Worm (Caenorhabditis elegans) whole organism, L2 larva: Measurements from ENCODE around the gene C50D2.1.

ENCODE experiments used
- C34F6.9 ChIP-seq: fragments of 150-350 bp; optimal IDR thresholded peaks from 2 replicates; lab custom pipeline; 2014; ENCODE audit warnings: missing biosample characterization, missing genetic modification characterization
- R02D3.7 ChIP-seq: fragments of 150-350 bp; optimal IDR thresholded peaks from 2 replicates; lab custom pipeline; 2014; ENCODE audit warnings: missing biosample characterization, missing genetic modification characterization
- Y55F3AM.14 ChIP-seq: fragments of 200-800 bp; sonication (Bioruptor generic); optimal IDR thresholded peaks from 2 replicates; lab custom pipeline; 2018; ENCODE audit warnings: mild to moderate bottlenecking, missing genetic modification characterization, missing compliant biosample characterization
- ZK546.5 ChIP-seq: sonication (generic microtip); optimal IDR thresholded peaks from 2 replicates; lab custom pipeline; 2017; ENCODE audit warnings: missing biosample characterization, missing genetic modification characterization
- alr-1 ChIP-seq: fragments of 150-350 bp; optimal IDR thresholded peaks from 2 replicates; lab custom pipeline; 2014; ENCODE audit warnings: missing biosample characterization, missing genetic modification characterization
- aly-2 ChIP-seq: fragments of 150-350 bp; optimal IDR thresholded peaks from 2 replicates; lab custom pipeline; 2014; ENCODE audit warnings: missing biosample characterization, missing genetic modification characterization
- blmp-1 ChIP-seq: sonication (generic microtip); optimal IDR thresholded peaks from 2 replicates; lab custom pipeline; 2017; ENCODE audit warnings: missing genetic modification characterization, mild to moderate bottlenecking, missing compliant biosample characterization, antibody characterized with exemption, moderate library complexity; ENCODE audit not compliant: insufficient read depth
- ceh-16 ChIP-seq: fragments of 150-350 bp; optimal IDR thresholded peaks from 2 replicates; lab custom pipeline; 2014; ENCODE audit warnings: missing biosample characterization, missing genetic modification characterization
- ceh-82 ChIP-seq: fragments of 150-350 bp; optimal IDR thresholded peaks from 2 replicates; lab custom pipeline; 2014; ENCODE audit warnings: missing biosample characterization, missing genetic modification characterization
- dmd-4 ChIP-seq: sonication (generic microtip); optimal IDR thresholded peaks from 2 replicates; lab custom pipeline; 2017; ENCODE audit warnings: missing biosample characterization, missing genetic modification characterization
- elt-1 ChIP-seq: fragments of 150-350 bp; optimal IDR thresholded peaks from 2 replicates; lab custom pipeline; 2014; ENCODE audit warnings: missing biosample characterization, missing genetic modification characterization
- elt-3 ChIP-seq: sonication (generic microtip); optimal IDR thresholded peaks from 2 replicates; lab custom pipeline; 2017; ENCODE audit warnings: missing biosample characterization, missing genetic modification characterization
- fos-1 ChIP-seq: fragments of 150-350 bp; optimal IDR thresholded peaks from 2 replicates; lab custom pipeline; 2014; ENCODE audit warnings: missing biosample characterization, missing genetic modification characterization
- gmeb-1 ChIP-seq: fragments of 150-350 bp; optimal IDR thresholded peaks from 2 replicates; lab custom pipeline; 2014; ENCODE audit warnings: missing biosample characterization, missing genetic modification characterization
- lin-11 ChIP-seq: fragments of 150-350 bp; sonication (generic microtip); optimal IDR thresholded peaks from 2 replicates; lab custom pipeline; 2014; ENCODE audit warnings: missing biosample characterization, missing genetic modification characterization, inconsistent platforms, mixed read lengths
- lin-13 ChIP-seq: fragments of 150-350 bp; optimal IDR thresholded peaks from 2 replicates; lab custom pipeline; 2014; ENCODE audit warnings: missing biosample characterization, missing genetic modification reagents, missing genetic modification characterization
- lin-39 ChIP-seq: fragments of 150-350 bp; optimal IDR thresholded peaks from 2 replicates; lab custom pipeline; 2014; ENCODE audit warnings: missing biosample characterization, missing genetic modification reagents, missing genetic modification characterization
- lsy-2 ChIP-seq, 2 experiments: fragments of 150-350 bp in 1 of 2; sonication (generic microtip) in 1 of 2; optimal IDR thresholded peaks; 2 replicates each; lab custom pipeline; 2014 to 2017; ENCODE audit warnings: missing biosample characterization in 2 of 2, missing genetic modification characterization in 2 of 2
- mab-5 ChIP-seq: fragments of 150-350 bp; optimal IDR thresholded peaks from 2 replicates; lab custom pipeline; 2014; ENCODE audit warnings: missing biosample characterization, missing genetic modification characterization
- nhr-10 ChIP-seq: sonication (generic microtip); optimal IDR thresholded peaks from 2 replicates; lab custom pipeline; 2017; ENCODE audit warnings: missing biosample characterization, missing genetic modification characterization
- nhr-12 ChIP-seq: fragments of 150-350 bp; optimal IDR thresholded peaks from 2 replicates; lab custom pipeline; 2014; ENCODE audit warnings: missing biosample characterization, missing genetic modification characterization
- nhr-129 ChIP-seq: fragments of 150-350 bp; optimal IDR thresholded peaks from 2 replicates; lab custom pipeline; 2014; ENCODE audit warnings: missing biosample characterization, missing genetic modification characterization
- nhr-23 ChIP-seq: fragments of 150-350 bp; optimal IDR thresholded peaks from 2 replicates; lab custom pipeline; 2014; ENCODE audit warnings: missing biosample characterization, missing genetic modification reagents, missing genetic modification characterization
- nhr-6 ChIP-seq: fragments of 150-350 bp; optimal IDR thresholded peaks from 2 replicates; lab custom pipeline; 2014; ENCODE audit warnings: missing biosample characterization, missing genetic modification characterization
- nhr-77 ChIP-seq: fragments of 150-350 bp; optimal IDR thresholded peaks from 2 replicates; lab custom pipeline; 2014; ENCODE audit warnings: missing biosample characterization, missing genetic modification characterization
- peb-1 ChIP-seq: fragments of 150-350 bp; optimal IDR thresholded peaks from 2 replicates; lab custom pipeline; 2014; ENCODE audit warnings: missing biosample characterization, missing genetic modification characterization
- sem-4 ChIP-seq: fragments of 150-350 bp; optimal IDR thresholded peaks from 2 replicates; lab custom pipeline; 2014; ENCODE audit warnings: missing biosample characterization, missing genetic modification reagents, missing genetic modification characterization
- skn-1 ChIP-seq: sonication (generic microtip); optimal IDR thresholded peaks from 2 replicates; lab custom pipeline; 2017; ENCODE audit warnings: missing biosample characterization, missing genetic modification characterization
- sma-3 ChIP-seq: sonication (generic microtip); optimal IDR thresholded peaks from 2 replicates; lab custom pipeline; 2016; ENCODE audit warnings: missing genetic modification reagents, missing genetic modification characterization, missing compliant biosample characterization
- unc-39 ChIP-seq: fragments of 150-350 bp; optimal IDR thresholded peaks from 2 replicates; lab custom pipeline; 2014; ENCODE audit warnings: missing biosample characterization, missing genetic modification characterization
- unc-55 ChIP-seq: fragments of 150-350 bp; sonication (generic microtip); optimal IDR thresholded peaks from 3 replicates; lab custom pipeline; 2014; ENCODE audit warnings: missing biosample characterization, missing genetic modification reagents, missing genetic modification characterization
- unc-62 ChIP-seq: fragments of 150-350 bp; optimal IDR thresholded peaks from 2 replicates; lab custom pipeline; 2014; ENCODE audit warnings: missing biosample characterization, missing genetic modification reagents, missing genetic modification characterization
- zag-1 ChIP-seq: fragments of 150-350 bp; optimal IDR thresholded peaks from 2 replicates; lab custom pipeline; 2014; ENCODE audit warnings: missing biosample characterization, missing genetic modification characterization
- ztf-1 ChIP-seq: fragments of 200-800 bp; sonication (Bioruptor generic); conservative IDR thresholded peaks from 2 replicates; pipeline ENCODE4 v1.3.6; 2022; ENCODE audit warnings: missing genetic modification characterization, missing compliant biosample characterization
- ztf-11 ChIP-seq: sonication (generic microtip); optimal IDR thresholded peaks from 2 replicates; lab custom pipeline; 2017; ENCODE audit warnings: missing biosample characterization, missing genetic modification characterization

C50D2.1 gene

ce11 chrII:105889-106288 is 5.5 kb upstream of the C50D2.1 start, which contains the start of gene txt-1:
txt-1 (plus strand) TSS chrII:106189.
- TF ChIP-seq nhr-77 (tag; lab: Kevin White, UChicago) (no peak), lin-39 (tag; lab: Kevin White, UChicago) (no peak), elt-1 (tag; lab: Kevin White, UChicago) (no peak), fos-1 (no peak), sem-4 (tag; lab: Kevin White, UChicago) (no peak), nhr-12 (tag; lab: Kevin White, UChicago) (no peak), ceh-82 (tag; lab: Kevin White, UChicago) (no peak), lin-13 (GFP tag; lab: Kevin White, UChicago) (no peak), unc-39 (tag; lab: Kevin White, UChicago) (no peak), R02D3.7 (tag; lab: Kevin White, UChicago) (no peak), unc-55 (no peak), zag-1 (tag; lab: Kevin White, UChicago) (no peak), ztf-1 (GFP tag; lab: Robert Waterston, UW) (no peak), sma-3 (GFP tag; lab: Kevin White, UChicago) (no peak)

- TF ChIP-seq sma-3 (GFP tag; lab: Kevin White, UChicago) (no peak), unc-62 (GFP tag; lab: Kevin White, UChicago) (no peak)
These were observed 3.7 kb upstream of the C50D2.1 start for ce11 chrII:107703-108102.

- no peak for TF ChIP-seq nhr-12 (tag; lab: Kevin White, UChicago)
- TF ChIP-seq nhr-10: no peak
- TF ChIP-seq, all 48 proteins: peak for 0
These were observed 2.5 kb upstream of the C50D2.1 start, which contains the start of gene C50D2.2 for ce11 chrII:108865-109264. C50D2.2 (plus strand) TSS chrII:109165.

DNA sequence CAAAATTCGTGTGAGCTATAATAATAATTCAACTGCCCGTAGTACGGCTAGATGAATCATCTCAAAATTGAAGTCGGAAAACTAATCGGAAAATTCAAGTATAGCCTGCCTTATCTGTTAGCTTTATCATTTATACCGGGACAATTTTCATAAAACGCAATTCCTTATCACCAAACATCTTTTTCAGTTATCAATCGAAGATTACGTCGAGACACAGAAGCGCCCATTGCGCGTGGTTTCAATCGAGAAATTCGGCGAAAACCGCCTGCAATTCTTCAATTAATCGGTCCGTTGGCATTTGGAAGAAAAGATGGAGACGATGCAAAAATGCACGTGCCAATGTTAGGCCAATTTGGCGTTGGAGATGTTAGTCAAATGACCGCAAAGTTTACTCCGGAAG is 864 bp downstream of the C50D2.1 start:
- no peak for TF ChIP-seq mab-5 (tag; lab: Kevin White, UChicago)
- TF ChIP-seq nhr-129: peak; percentile 15
- TF ChIP-seq dmd-4 (tag; lab: Kevin White, UChicago): no peak
- peak; percentile 28 for TF ChIP-seq sma-3 (GFP tag; lab: Kevin White, UChicago)
- TF ChIP-seq lsy-2 (tag; optimal IDR thresholded peaks at IDR 0.05; lab: Kevin White, UChicago): no peak
- no peak for TF ChIP-seq ZK546.5
- no peak for TF ChIP-seq blmp-1 (tag; lab: Kevin White, UChicago)
- no peak for TF ChIP-seq gmeb-1
- no peak for TF ChIP-seq ztf-1 (GFP tag; lab: Robert Waterston, UW)
- no peak for TF ChIP-seq ceh-16 (tag; lab: Kevin White, UChicago)

DNA sequence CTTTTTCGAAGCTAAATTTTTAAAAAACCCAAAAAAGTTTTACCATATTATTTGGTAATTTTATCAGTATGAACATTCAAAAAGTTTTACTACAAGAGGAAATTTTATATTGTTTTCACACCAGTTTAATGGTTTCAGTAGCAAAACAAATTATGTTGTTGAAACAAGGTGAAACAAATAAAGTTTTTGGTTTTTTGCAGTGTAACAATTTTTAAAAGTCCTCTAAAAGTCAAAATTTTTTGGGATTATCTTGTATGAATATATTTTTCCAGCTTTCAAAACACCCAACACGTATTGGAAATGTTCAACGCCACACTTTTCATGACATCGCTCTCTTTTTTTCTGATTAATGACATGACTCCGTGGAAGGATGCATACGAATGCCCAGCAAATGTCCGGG is 5.5 kb downstream of the C50D2.1 start, which contains the start of gene srt-54:
srt-54 (plus strand) TSS at position 301 of the 400 bp plus-strand sequence.
- TF ChIP-seq nhr-23 (tag; lab: Kevin White, UChicago): no peak
- no peak for TF ChIP-seq nhr-10
- TF ChIP-seq nhr-129: no peak
- TF ChIP-seq ZK546.5: no peak
- TF ChIP-seq, all 48 proteins: peak for 0

DNA sequence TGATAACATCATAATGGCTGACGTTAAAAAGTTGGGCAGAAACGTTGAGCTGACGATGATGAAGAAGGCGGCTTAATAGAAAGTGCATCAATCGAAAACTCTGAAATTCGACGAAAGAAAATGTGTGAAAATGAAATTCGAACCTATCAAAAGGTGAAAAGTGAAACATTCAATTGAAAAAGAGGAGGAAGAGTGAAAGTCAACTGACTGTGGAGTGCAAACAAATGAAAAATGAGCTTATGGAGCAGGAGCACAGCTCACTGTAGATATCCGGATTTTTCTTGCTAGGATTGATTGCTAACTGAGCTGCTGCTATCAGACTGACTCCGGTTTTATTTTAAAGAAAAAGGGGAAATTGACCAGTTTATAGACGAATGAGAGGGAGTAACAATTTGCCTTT is 9.8 kb downstream of the C50D2.1 start, which contains the start of gene K10B4.3:
K10B4.3 (minus strand) TSS at position 101 of the 400 bp plus-strand sequence.
- no peak for TF ChIP-seq aly-2
- no peak for TF ChIP-seq C34F6.9 (tag; lab: Kevin White, UChicago)
- no peak for TF ChIP-seq alr-1 (tag; lab: Kevin White, UChicago)
- TF ChIP-seq peb-1 (tag; lab: Kevin White, UChicago): no peak
- no peak for TF ChIP-seq ztf-11
- TF ChIP-seq R02D3.7 (tag; lab: Kevin White, UChicago): no peak
- no peak for TF ChIP-seq Y55F3AM.14
- no peak for TF ChIP-seq lin-11 (tag; lab: Kevin White, UChicago)
- no peak for TF ChIP-seq sem-4 (tag; lab: Kevin White, UChicago)
- no peak for TF ChIP-seq ztf-1 (GFP tag; lab: Robert Waterston, UW)
- TF ChIP-seq nhr-129: no peak
- TF ChIP-seq skn-1 (tag; lab: Kevin White, UChicago): no peak
- no peak for TF ChIP-seq nhr-77 (tag; lab: Kevin White, UChicago)
- no peak for TF ChIP-seq lin-39 (tag; lab: Kevin White, UChicago)
- no peak for TF ChIP-seq zag-1 (tag; lab: Kevin White, UChicago)
- no peak for TF ChIP-seq nhr-6 (tag; lab: Kevin White, UChicago)
- no peak for TF ChIP-seq elt-1 (tag; lab: Kevin White, UChicago)
- no peak for TF ChIP-seq sma-3 (GFP tag; lab: Kevin White, UChicago)
- no peak for TF ChIP-seq elt-3 (tag; lab: Kevin White, UChicago)
